Fruit fly (Drosophila melanogaster): ENCODE data around the gene CG6144.

Gene CG6144

DNA sequence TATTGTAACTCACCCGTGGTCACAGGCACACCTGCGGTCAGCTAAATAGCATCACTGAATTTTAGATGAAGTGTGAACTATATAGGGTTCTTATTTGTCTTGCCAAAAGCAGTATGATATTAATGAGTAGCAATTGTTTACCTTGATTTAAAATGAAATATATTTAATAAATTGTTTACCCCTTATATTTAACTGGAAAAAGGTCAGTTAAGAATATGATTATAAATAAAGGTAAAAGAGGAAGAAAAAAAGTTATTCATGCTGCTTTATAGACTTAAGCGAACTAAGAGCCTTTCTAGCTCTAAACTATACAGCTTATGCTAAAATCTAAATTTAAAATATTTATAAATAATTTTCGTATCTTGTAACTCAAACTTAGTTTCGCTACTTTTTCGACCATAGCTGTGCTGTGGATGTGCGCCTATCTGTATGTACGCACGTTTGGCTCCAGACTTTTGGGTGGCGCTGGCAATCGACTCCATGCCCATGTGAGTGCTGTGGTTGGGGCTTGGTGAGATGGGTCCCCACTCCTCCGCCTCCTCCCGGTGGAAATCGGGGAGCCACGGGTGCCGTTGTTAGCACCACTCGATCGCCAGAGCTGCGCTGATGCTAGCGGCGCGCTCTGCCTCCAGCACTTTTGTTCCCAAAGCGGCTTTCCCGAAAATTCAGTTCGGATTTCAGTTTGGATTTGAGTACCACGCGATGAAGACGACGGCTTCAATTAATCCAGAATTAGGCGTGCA, 46.3 kb upstream of the CG6144 start, which contains the start of gene loh (continued):
- TF ChIP-seq lola (GFP tag; optimal IDR thresholded peaks at IDR 0.05) (peak in 1 of 3 experiments; percentile 79), CG16813 (GFP tag; IDR thresholded peaks at IDR 0.05; ENCODE audit: partially characterized antibody) (no peak), disco-r (GFP tag; optimal IDR thresholded peaks at IDR 0.05) (no peak), mld (GFP tag; IDR thresholded peaks at IDR 0.05; ENCODE audit: partially characterized antibody) (no peak), CG18599 (GFP tag; optimal IDR thresholded peaks at IDR 0.05) (no peak), rib (GFP tag; IDR thresholded peaks at IDR 0.05) (no peak), CG7372 (GFP tag; IDR thresholded peaks at IDR 0.05) (no peak), p53 (GFP tag; optimal IDR thresholded peaks at IDR 0.05) (no peak), bab2 (GFP tag; optimal IDR thresholded peaks at IDR 0.05) (no peak), CG14050 (GFP tag; IDR thresholded peaks at IDR 0.05) (no peak), ab (GFP tag; optimal IDR thresholded peaks at IDR 0.05) (no peak), Asciz (GFP tag; optimal IDR thresholded peaks at IDR 0.05) (peak; percentile 60), Oli (tag; optimal IDR thresholded peaks at IDR 0.05) (peak; percentile 74), CG1647 (GFP tag; optimal IDR thresholded peaks at IDR 0.05) (no peak), Kr (GFP tag; optimal IDR thresholded peaks at IDR 0.05) (no peak), CG30403 (GFP tag; optimal IDR thresholded peaks at IDR 0.05) (peak; percentile 62), CG17385 (GFP tag; optimal IDR thresholded peaks at IDR 0.05) (peak; percentile 65), CG4820 (GFP tag; optimal IDR thresholded peaks at IDR 0.05) (peak; percentile 52), CG3995 (GFP tag; optimal IDR thresholded peaks at IDR 0.05) (no peak), ftz-f1 (GFP tag; optimal IDR thresholded peaks at IDR 0.05) (no peak), oc (tag; optimal IDR thresholded peaks at IDR 0.05) (no peak), CG6272 (GFP tag; IDR thresholded peaks at IDR 0.05) (no peak), Abd-B (GFP tag; optimal IDR thresholded peaks at IDR 0.05) (no peak), hb (GFP tag; IDR thresholded peaks at IDR 0.05; ENCODE audit: partially characterized antibody) (no peak), sc (optimal IDR thresholded peaks at IDR 0.05) (no peak), sc (GFP tag; optimal IDR thresholded peaks at IDR 0.05) (peak; percentile 44), tll (GFP tag; optimal IDR thresholded peaks at IDR 0.05) (no peak), Gsc (GFP tag; IDR thresholded peaks at IDR 0.05) (no peak), Chrac-16 (GFP tag; optimal IDR thresholded peaks at IDR 0.05) (no peak), CG13624 (GFP tag; optimal IDR thresholded peaks at IDR 0.05) (no peak), CG15601 (tag; optimal IDR thresholded peaks at IDR 0.05) (peak; percentile 56), CG5953 (GFP tag; IDR thresholded peaks at IDR 0.05) (no peak), H15 (GFP tag; IDR thresholded peaks at IDR 0.05) (no peak), nom (GFP tag; optimal IDR thresholded peaks at IDR 0.05) (no peak), CG11504 (tag; optimal IDR thresholded peaks at IDR 0.05) (no peak), abd-A (tag; optimal IDR thresholded peaks at IDR 0.05) (no peak), YL-1 (GFP tag; optimal IDR thresholded peaks at IDR 0.05) (no peak), aop (GFP tag; IDR thresholded peaks at IDR 0.05) (no peak), seq (GFP tag; IDR thresholded peaks at IDR 0.05) (0 out of 2 replicates have a peak, but pooled peaks have one; percentile 22), bcd (GFP tag; optimal IDR thresholded peaks at IDR 0.05) (peak; percentile 55), sens-2 (GFP tag; IDR thresholded peaks at IDR 0.05) (no peak), Poxn (GFP tag; IDR thresholded peaks at IDR 0.05) (no peak), HLH4C (GFP tag; IDR thresholded peaks at IDR 0.05; ENCODE audit: partially characterized antibody) (no peak), CG6765 (GFP tag; optimal IDR thresholded peaks at IDR 0.05) (peak; percentile 23), Jarid2 (GFP tag; optimal IDR thresholded peaks at IDR 0.05) (no peak), tna (GFP tag; IDR thresholded peaks at IDR 0.05; ENCODE audit: partially characterized antibody) (no peak), CG16815 (GFP tag; optimal IDR thresholded peaks at IDR 0.05) (peak; percentile 30), Bgb (GFP tag; IDR thresholded peaks at IDR 0.05; ENCODE audit: partially characterized antibody) (no peak)

Data from whole organism, embryonic.